Fruit fly (Drosophila melanogaster) S2 (cell line): ENCODE results near the gene Spn.

Experiments
- CG8478 ChIP-seq: fragments of >200 bp; optimal IDR thresholded peaks from 2 replicates; lab custom pipeline; 2018
- CTCF ChIP-seq, 2 experiments: fragments of >200 bp; optimal IDR thresholded peaks; 2 replicates each; lab custom pipeline; 2018

dm6 chr3L:2595481-2595880 lies 41.4 kb upstream of the Spn start, which contains the start of gene CG16984:
- TF ChIP-seq CTCF (optimal IDR thresholded peaks at IDR 0.05; lab: Kevin White, UChicago) (no peak), CG8478 (lab: Kevin White, UChicago) (no peak)
